Fruit fly (Drosophila melanogaster) whole organism, prepupa: Measurements from ENCODE around the gene hwt.

Source experiments
- CG6276 ChIP-seq: fragments of 200-800 bp; sonication (Bioruptor generic); optimal IDR thresholded peaks from 2 replicates; lab custom pipeline; 2017; ENCODE audit warnings: missing biosample characterization, mild to moderate bottlenecking, missing genetic modification characterization
- CG8632 ChIP-seq: fragments of 200-800 bp; sonication (Bioruptor generic); optimal IDR thresholded peaks from 3 replicates; lab custom pipeline; 2016; ENCODE audit warnings: missing biosample characterization, missing genetic modification characterization
- Ets96B ChIP-seq: fragments of 200-800 bp; optimal IDR thresholded peaks from 2 replicates; lab custom pipeline; 2019; ENCODE audit warnings: missing biosample characterization, mild to moderate bottlenecking, missing genetic modification characterization, moderate library complexity
- Gug ChIP-seq: fragments of 200-800 bp; sonication (Bioruptor generic); IDR thresholded peaks from 2 replicates; pipeline ENCODE4 v1.3.6; 2022; ENCODE audit warnings: missing biosample characterization, missing genetic modification characterization
- Hr38 ChIP-seq: sonication (Bioruptor generic); optimal IDR thresholded peaks from 2 replicates; lab custom pipeline; 2016; ENCODE audit warnings: missing biosample characterization, missing genetic modification characterization
- net ChIP-seq: fragments of 200-800 bp; sonication (Bioruptor generic); optimal IDR thresholded peaks from 3 replicates; lab custom pipeline; 2016; ENCODE audit warnings: missing biosample characterization, missing genetic modification characterization

dm6 chrX:12581305-12581676 is 13.0 kb upstream of the hwt start:
- no peak for TF ChIP-seq Hr38 (GFP tag; lab: Kevin White, UChicago)
- TF ChIP-seq CG6276, result no peak
- TF ChIP-seq net (GFP tag; lab: Kevin White, UChicago), result no peak
- TF ChIP-seq CG8632 (GFP tag; lab: Kevin White, UChicago), result no peak
- TF ChIP-seq Gug, result no peak
- no peak for TF ChIP-seq Ets96B
